Worm (Caenorhabditis elegans): Measurements from ENCODE around the gene R05H5.7.

The R05H5.7 gene

DNA sequence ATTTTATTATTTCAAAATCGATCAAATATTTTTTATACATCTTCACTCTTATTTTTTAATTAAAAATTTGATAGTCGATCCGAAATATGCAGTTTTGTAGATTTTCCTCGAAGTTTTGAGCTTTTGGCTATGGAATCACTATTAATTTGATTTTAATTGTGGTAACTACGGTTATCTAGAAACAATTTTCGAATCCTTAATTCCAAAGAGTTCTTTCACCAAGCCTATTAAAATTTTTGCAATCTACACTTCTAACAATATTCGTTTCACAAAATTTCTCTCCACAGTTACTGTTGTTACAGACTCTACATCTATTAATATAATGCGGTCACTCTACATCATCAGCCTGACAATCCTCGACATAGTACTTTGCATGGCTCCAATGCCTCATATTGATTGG, at the start of gene R05H5.7:
R05H5.7 (plus strand) TSS at position 301 of the 400 bp plus-strand sequence.
- no peak for TF ChIP-seq pha-4 (tag; optimal IDR thresholded peaks at IDR 0.05)
- TF ChIP-seq unc-55 (GFP tag; optimal IDR thresholded peaks at IDR 0.05) = no peak
- TF ChIP-seq ceh-14 (tag; optimal IDR thresholded peaks at IDR 0.05) = no peak
- no peak for TF ChIP-seq ceh-18 (tag; optimal IDR thresholded peaks at IDR 0.05)

- no peak for TF ChIP-seq ets-4 (tag; optimal IDR thresholded peaks at IDR 0.05)
- no peak for TF ChIP-seq C38D4.7 (GFP tag; optimal IDR thresholded peaks at IDR 0.05)
- TF ChIP-seq ceh-24 (tag; optimal IDR thresholded peaks at IDR 0.05) = no peak
- TF ChIP-seq pax-1 (tag; optimal IDR thresholded peaks at IDR 0.05) = no peak
- no peak for TF ChIP-seq ahr-1 (tag; optimal IDR thresholded peaks at IDR 0.05)
- no peak for TF ChIP-seq mec-3 (tag; optimal IDR thresholded peaks at IDR 0.05; ENCODE audit: borderline replicate concordance)
- TF ChIP-seq pqm-1 (tag; optimal IDR thresholded peaks at IDR 0.05) = no peak
- TF ChIP-seq lim-6 (tag; optimal IDR thresholded peaks at IDR 0.05) = no peak
- TF ChIP-seq nhr-11 (tag; optimal IDR thresholded peaks at IDR 0.05) = no peak
- TF ChIP-seq F13H6.1 (tag; optimal IDR thresholded peaks at IDR 0.05) = no peak
- TF ChIP-seq dve-1 (tag; optimal IDR thresholded peaks at IDR 0.05) = no peak
- TF ChIP-seq pha-4 (tag; optimal IDR thresholded peaks at IDR 0.05) = no peak
- TF ChIP-seq hlh-8 (tag; optimal IDR thresholded peaks at IDR 0.05) = no peak
- no peak for TF ChIP-seq unc-55 (GFP tag; optimal IDR thresholded peaks at IDR 0.05)
- no peak for TF ChIP-seq sdc-2 (tag; optimal IDR thresholded peaks at IDR 0.05)
- TF ChIP-seq ceh-22 (tag; optimal IDR thresholded peaks at IDR 0.05) = no peak
- no peak for TF ChIP-seq syd-9 (tag; optimal IDR thresholded peaks at IDR 0.05)
- no peak for TF ChIP-seq ref-2 (tag; optimal IDR thresholded peaks at IDR 0.05)
- TF ChIP-seq ceh-45 (GFP tag; IDR thresholded peaks at IDR 0.05) = no peak
- TF ChIP-seq ceh-18 (tag; optimal IDR thresholded peaks at IDR 0.05) = no peak
Observed at ce11 chrII:10144092-10144491, 48.2 kb upstream of the R05H5.7 start, which contains the start of gene F27E5.3. F27E5.3 (minus strand) TSS chrII:10144192.

ce11 chrII:10146488-10146887, 45.8 kb upstream of the R05H5.7 start, which contains the start of gene pax-3:
pax-3 (plus strand) TSS chrII:10146570.
- TF ChIP-seq ceh-24 (tag; optimal IDR thresholded peaks at IDR 0.05) = no peak
- TF ChIP-seq nfya-1 (tag; optimal IDR thresholded peaks at IDR 0.05) = peak; percentile 69

DNA sequence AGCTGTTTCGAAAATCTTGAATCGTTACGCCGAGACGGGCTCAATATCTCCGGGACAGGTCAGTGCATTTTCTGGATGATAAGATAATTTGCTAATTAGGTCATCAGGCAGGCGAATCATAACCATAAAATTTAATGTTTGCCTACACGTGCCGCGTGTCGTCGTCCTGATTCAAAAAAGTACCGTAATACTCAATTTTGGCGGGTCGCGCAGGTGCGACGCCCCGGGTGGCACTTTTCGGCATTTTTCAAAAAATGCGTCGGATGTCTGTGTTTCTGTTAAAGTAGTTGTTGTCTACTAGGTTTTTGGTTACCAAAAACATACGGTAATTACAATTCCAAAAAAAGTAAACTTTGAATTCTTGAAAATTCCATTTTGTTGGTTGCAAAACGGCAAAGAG, 44.8 kb upstream of the R05H5.7 start:
- TF ChIP-seq hlh-13 (GFP tag; optimal IDR thresholded peaks at IDR 0.05) (no peak), ceh-45 (GFP tag; IDR thresholded peaks at IDR 0.05) (no peak), che-1 (tag; optimal IDR thresholded peaks at IDR 0.05) (no peak), F13H6.1 (tag; optimal IDR thresholded peaks at IDR 0.05) (no peak), elt-2 (tag; optimal IDR thresholded peaks at IDR 0.05) (no peak), rnt-1 (tag; optimal IDR thresholded peaks at IDR 0.05) (no peak), npax-4 (tag; optimal IDR thresholded peaks at IDR 0.05) (no peak), ceh-30 (tag; optimal IDR thresholded peaks at IDR 0.05) (no peak), zip-5 (tag; optimal IDR thresholded peaks at IDR 0.05) (no peak), ceh-9 (tag; optimal IDR thresholded peaks at IDR 0.05) (no peak)

DNA sequence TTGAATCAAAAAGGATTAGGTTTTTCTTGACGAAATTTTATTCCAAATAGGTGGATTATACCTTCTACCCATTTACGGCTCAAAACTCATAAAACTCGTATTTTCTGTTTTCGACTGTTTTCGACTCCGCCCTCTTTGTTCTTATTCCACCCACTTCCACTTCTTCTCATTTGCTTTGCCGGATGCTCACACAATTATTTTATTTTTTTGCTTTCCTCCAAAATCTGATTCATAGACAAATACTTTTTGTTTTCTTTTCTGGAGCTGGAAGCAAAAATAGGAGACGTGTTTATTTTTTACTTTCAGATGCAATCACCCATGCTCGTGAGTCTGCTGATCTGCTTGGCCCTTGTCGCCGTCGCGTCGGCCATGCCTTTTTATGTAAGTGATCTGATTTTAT, 37.2 kb upstream of the R05H5.7 start, which contains the start of gene nlp-63:
nlp-63 (plus strand) TSS at position 301 of the 400 bp plus-strand sequence.
- no peak for TF ChIP-seq eyg-1 (tag; optimal IDR thresholded peaks at IDR 0.05)
- TF ChIP-seq dve-1 (tag; optimal IDR thresholded peaks at IDR 0.05) = no peak
- TF ChIP-seq lim-6 (tag; optimal IDR thresholded peaks at IDR 0.05) = no peak
- TF ChIP-seq C38D4.7 (GFP tag; optimal IDR thresholded peaks at IDR 0.05) = no peak
- TF ChIP-seq fkh-6 (tag; optimal IDR thresholded peaks at IDR 0.05) = no peak
- TF ChIP-seq nhr-232 (tag; optimal IDR thresholded peaks at IDR 0.05) = no peak
- TF ChIP-seq nhr-11 (tag; optimal IDR thresholded peaks at IDR 0.05) = no peak
- TF ChIP-seq Y22D7AL.16 (tag; optimal IDR thresholded peaks at IDR 0.05) = no peak
- no peak for TF ChIP-seq unc-86 (tag; optimal IDR thresholded peaks at IDR 0.05)
- TF ChIP-seq ceh-19 (GFP tag; optimal IDR thresholded peaks at IDR 0.05) = no peak
- no peak for TF ChIP-seq hlh-30 (tag; optimal IDR thresholded peaks at IDR 0.05; ENCODE audit: insufficient read depth)
- TF ChIP-seq gmeb-2 (tag; optimal IDR thresholded peaks at IDR 0.05) = no peak
